Fruit fly (Drosophila melanogaster) whole organism, embryonic: ENCODE results near the gene lawc.

ENCODE experiments used
- Bgb ChIP-seq: fragments of 200-800 bp; sonication (Bioruptor generic); IDR thresholded peaks from 2 replicates; pipeline ENCODE4 v1.3.6; 2022; ENCODE audit warnings: missing biosample characterization, missing genetic modification characterization; ENCODE audit not compliant: partially characterized antibody
- Blimp-1 ChIP-seq: fragments of 200-800 bp; sonication (Bioruptor generic); optimal IDR thresholded peaks from 3 replicates; lab custom pipeline; 2018; ENCODE audit warnings: missing biosample characterization, missing genetic modification characterization, mild to moderate bottlenecking, moderate library complexity, missing genetic modification reagents
- BtbVII ChIP-seq: fragments of 200-800 bp; sonication (Bioruptor generic); optimal IDR thresholded peaks from 3 replicates; lab custom pipeline; 2017; ENCODE audit warnings: missing biosample characterization, mild to moderate bottlenecking, missing genetic modification characterization
- CG12236 ChIP-seq: fragments of 200-800 bp; sonication (Bioruptor generic); optimal IDR thresholded peaks from 2 replicates; lab custom pipeline; 2016; ENCODE audit warnings: missing biosample characterization, missing genetic modification characterization
- CG13775 ChIP-seq: fragments of 200-800 bp; sonication (Bioruptor generic); optimal IDR thresholded peaks from 3 replicates; lab custom pipeline; 2017; ENCODE audit warnings: missing biosample characterization, mild to moderate bottlenecking, missing genetic modification characterization
- CG14710 ChIP-seq: fragments of 200-800 bp; sonication (Bioruptor generic); optimal IDR thresholded peaks from 3 replicates; lab custom pipeline; 2019; ENCODE audit warnings: missing biosample characterization, mild to moderate bottlenecking, missing genetic modification characterization, moderate library complexity
- CG15479 ChIP-seq: fragments of 200-800 bp; sonication (Bioruptor generic); optimal IDR thresholded peaks from 3 replicates; lab custom pipeline; 2019; ENCODE audit warnings: missing biosample characterization, mild to moderate bottlenecking, missing genetic modification characterization, moderate library complexity
- CG15696 ChIP-seq: fragments of 200-800 bp; sonication (Bioruptor generic); optimal IDR thresholded peaks from 2 replicates; lab custom pipeline; 2019; ENCODE audit warnings: missing biosample characterization, mild to moderate bottlenecking, missing genetic modification characterization, moderate library complexity
- CG17361 ChIP-seq: fragments of 200-800 bp; sonication (Bioruptor generic); IDR thresholded peaks from 3 replicates; pipeline ENCODE4 v1.3.6; 2022; ENCODE audit warnings: missing biosample characterization, missing genetic modification characterization
- CG32532 ChIP-seq: fragments of 200-800 bp; sonication (Bioruptor generic); IDR thresholded peaks from 2 replicates; pipeline ENCODE4 v1.3.6; 2022; ENCODE audit warnings: missing biosample characterization, missing genetic modification characterization
- CG3726 ChIP-seq: fragments of 200-800 bp; sonication (Bioruptor generic); IDR thresholded peaks from 3 replicates; pipeline ENCODE4, ENCODE4 v1.3.6; 2022; ENCODE audit warnings: missing biosample characterization, missing genetic modification characterization
- CG4360 ChIP-seq: fragments of 200-800 bp; sonication (Bioruptor generic); IDR thresholded peaks from 2 replicates; pipeline ENCODE4 v1.3.6; 2022; ENCODE audit warnings: missing biosample characterization, missing genetic modification characterization
- CG5180 ChIP-seq: fragments of 200-800 bp; sonication (Bioruptor generic); optimal IDR thresholded peaks from 3 replicates; lab custom pipeline; 2017; ENCODE audit warnings: missing biosample characterization, missing genetic modification characterization, mild to moderate bottlenecking, moderate library complexity, missing genetic modification reagents
- CG6791 ChIP-seq: fragments of 200-800 bp; sonication (Bioruptor generic); IDR thresholded peaks from 3 replicates; pipeline ENCODE4 v1.3.6; 2022; ENCODE audit warnings: missing biosample characterization, missing genetic modification characterization; ENCODE audit not compliant: partially characterized antibody
- CG9609 ChIP-seq: fragments of 200-800 bp; sonication (Bioruptor generic); optimal IDR thresholded peaks from 3 replicates; lab custom pipeline; 2016; ENCODE audit warnings: missing biosample characterization, missing genetic modification characterization
- E2f1 ChIP-seq: fragments of 200-800 bp; sonication (Bioruptor generic); IDR thresholded peaks from 2 replicates; pipeline ENCODE4 v1.3.6; 2022; ENCODE audit warnings: missing biosample characterization, missing genetic modification characterization
- Gsc ChIP-seq: fragments of 200-800 bp; sonication (Bioruptor generic); IDR thresholded peaks from 2 replicates; pipeline ENCODE4 v1.3.6; 2022; ENCODE audit warnings: missing biosample characterization, missing genetic modification characterization
- HLHmδ ChIP-seq: fragments of 200-800 bp; sonication (Bioruptor generic); optimal IDR thresholded peaks from 2 replicates; lab custom pipeline; 2018; ENCODE audit warnings: missing biosample characterization, mild to moderate bottlenecking, missing genetic modification characterization, moderate library complexity
- Hr51 ChIP-seq, 2 experiments: fragments of 200-800 bp; sonication (Bioruptor generic); optimal IDR thresholded peaks; 2 replicates in 1 of 2; 3 replicates in 1 of 2; lab custom pipeline; 2016 to 2018; ENCODE audit warnings: missing biosample characterization in 2 of 2, missing genetic modification characterization in 2 of 2, mild to moderate bottlenecking in 1 of 2, moderate library complexity in 1 of 2
- Meics ChIP-seq: fragments of 200-800 bp; sonication (Bioruptor generic); optimal IDR thresholded peaks from 2 replicates; lab custom pipeline; 2017; ENCODE audit warnings: missing biosample characterization, mild to moderate bottlenecking, missing genetic modification characterization
- Myb ChIP-seq: fragments of 200-800 bp; sonication (Bioruptor generic); optimal IDR thresholded peaks from 2 replicates; lab custom pipeline; 2016; ENCODE audit warnings: missing biosample characterization, missing genetic modification characterization
- Trl ChIP-seq, 3 experiments: fragments of >200 bp in 2 of 3; fragments of 200-800 bp in 1 of 3; sonication (Bioruptor generic) in 1 of 3; optimal IDR thresholded peaks; 2 replicates in 1 of 3; 3 replicates in 2 of 3; lab custom pipeline; 2016 to 2017; ENCODE audit warnings: missing biosample characterization in 1 of 3, missing genetic modification characterization in 1 of 3
- cg ChIP-seq: fragments of 200-800 bp; sonication (Bioruptor generic); optimal IDR thresholded peaks from 3 replicates; lab custom pipeline; 2019; ENCODE audit warnings: missing biosample characterization, mild to moderate bottlenecking, missing genetic modification characterization, moderate library complexity
- chm ChIP-seq: fragments of 200-800 bp; sonication (Bioruptor generic); IDR thresholded peaks from 2 replicates; pipeline ENCODE4 v1.3.6; 2022; ENCODE audit warnings: missing biosample characterization, missing genetic modification characterization
- crol ChIP-seq: fragments of 200-800 bp; sonication (Bioruptor generic); IDR thresholded peaks from 2 replicates; pipeline ENCODE4 v1.3.6; 2022; ENCODE audit warnings: missing biosample characterization, missing genetic modification characterization
- dm ChIP-seq: fragments of 200-800 bp; sonication (Bioruptor generic); optimal IDR thresholded peaks from 3 replicates; lab custom pipeline; 2016; ENCODE audit warnings: missing biosample characterization, missing genetic modification characterization
- gfzf ChIP-seq: fragments of 200-800 bp; sonication (Bioruptor generic); optimal IDR thresholded peaks from 2 replicates; lab custom pipeline; 2016; ENCODE audit warnings: missing biosample characterization, mild to moderate bottlenecking, missing genetic modification characterization, moderate library complexity
- gsb-n ChIP-seq: fragments of 200-800 bp; sonication (Bioruptor generic); optimal IDR thresholded peaks from 3 replicates; lab custom pipeline; 2018; ENCODE audit warnings: missing biosample characterization, mild to moderate bottlenecking, missing genetic modification characterization
- ham ChIP-seq: fragments of 200-800 bp; sonication (Bioruptor generic); IDR thresholded peaks from 2 replicates; pipeline ENCODE4 v1.3.6; 2022; ENCODE audit warnings: missing biosample characterization, missing genetic modification characterization
- ind ChIP-seq: fragments of 200-800 bp; sonication (Bioruptor generic); optimal IDR thresholded peaks from 3 replicates; lab custom pipeline; 2016; ENCODE audit warnings: missing biosample characterization, missing genetic modification characterization
- kah ChIP-seq: fragments of 200-800 bp; sonication (Bioruptor generic); optimal IDR thresholded peaks from 2 replicates; lab custom pipeline; 2018; ENCODE audit warnings: missing biosample characterization, mild to moderate bottlenecking, missing genetic modification characterization
- kni ChIP-seq: fragments of 200-800 bp; sonication (Bioruptor generic); optimal IDR thresholded peaks from 3 replicates; lab custom pipeline; 2017; ENCODE audit warnings: mild to moderate bottlenecking, missing biosample characterization, missing genetic modification reagents, missing genetic modification characterization
- nom ChIP-seq: fragments of 200-800 bp; sonication (Bioruptor generic); optimal IDR thresholded peaks from 2 replicates; lab custom pipeline; 2017; ENCODE audit warnings: missing biosample characterization, missing genetic modification characterization, mild to moderate bottlenecking, moderate library complexity, missing genetic modification reagents
- p53 ChIP-seq: fragments of 200-800 bp; sonication (Bioruptor generic); optimal IDR thresholded peaks from 2 replicates; lab custom pipeline; 2016; ENCODE audit warnings: missing biosample characterization, missing genetic modification characterization
- pfk ChIP-seq: fragments of 200-800 bp; sonication (Bioruptor generic); optimal IDR thresholded peaks from 2 replicates; lab custom pipeline; 2018; ENCODE audit warnings: missing biosample characterization, mild to moderate bottlenecking, missing genetic modification characterization, moderate library complexity
- scrt ChIP-seq: fragments of 200-800 bp; sonication (Bioruptor generic); optimal IDR thresholded peaks from 2 replicates; lab custom pipeline; 2018; ENCODE audit warnings: missing biosample characterization, mild to moderate bottlenecking, missing genetic modification characterization, moderate library complexity
- sd ChIP-seq: fragments of 200-800 bp; sonication (Bioruptor generic); optimal IDR thresholded peaks from 3 replicates; lab custom pipeline; 2018; ENCODE audit warnings: missing biosample characterization, mild to moderate bottlenecking, missing genetic modification characterization, moderate library complexity
- sima ChIP-seq: fragments of 200-800 bp; sonication (Bioruptor generic); optimal IDR thresholded peaks from 2 replicates; lab custom pipeline; 2016; ENCODE audit warnings: missing biosample characterization, missing genetic modification characterization
- stwl ChIP-seq: fragments of 200-800 bp; sonication (Bioruptor generic); optimal IDR thresholded peaks from 3 replicates; lab custom pipeline; 2018; ENCODE audit warnings: missing biosample characterization, mild to moderate bottlenecking, missing genetic modification characterization, moderate library complexity
- tgo ChIP-seq: fragments of 200-800 bp; sonication (Bioruptor generic); IDR thresholded peaks from 3 replicates; pipeline ENCODE4 v1.3.6; 2022; ENCODE audit warnings: missing biosample characterization, missing genetic modification characterization
- twi ChIP-seq: fragments of 200-800 bp; optimal IDR thresholded peaks from 2 replicates; lab custom pipeline; 2019; ENCODE audit warnings: missing biosample characterization, mild to moderate bottlenecking, missing genetic modification characterization, moderate library complexity
- wor ChIP-seq: fragments of 200-800 bp; sonication (Bioruptor generic); IDR thresholded peaks from 2 replicates; pipeline ENCODE4 v1.3.6; 2022; ENCODE audit warnings: missing biosample characterization, missing genetic modification characterization

lawc gene

dm6 chrX:8420772-8421448 lies 9.5 kb upstream of the lawc start (continued):
- TF ChIP-seq dm (GFP tag; lab: Kevin White, UChicago) (peak; percentile 15), stwl (tag; lab: Kevin White, UChicago) (peak; percentile 60), Hr51 (GFP tag; optimal IDR thresholded peaks at IDR 0.05; lab: Kevin White, UChicago) (no peak), CG17361 (GFP tag; lab: Robert Waterston, UW) (peak; percentile 30; the same call in 1 of the 3 replicates), sima (no peak), Gsc (GFP tag; lab: Robert Waterston, UW) (no peak), CG14710 (tag; lab: Kevin White, UChicago) (no peak), gsb-n (tag; lab: Kevin White, UChicago) (no peak), ind (no peak), BtbVII (peak; percentile 49)

dm6 chrX:8419534-8419933 lies 8.1 kb upstream of the lawc start:
- TF ChIP-seq CG32532 (GFP tag; lab: Robert Waterston, UW) (no peak), CG4360 (GFP tag; lab: Robert Waterston, UW) (peak; percentile 71), Bgb (GFP tag; lab: Robert Waterston, UW) (no peak), wor (GFP tag; lab: Robert Waterston, UW) (no peak), Trl (optimal IDR thresholded peaks at IDR 0.05; lab: Kevin White, UChicago) (peak in 1 of 2 experiments; percentile 8), Trl (GFP tag; optimal IDR thresholded peaks at IDR 0.05; lab: Kevin White, UChicago) (no peak), sd (tag; lab: Kevin White, UChicago) (peak; percentile 25), HLHmδ (GFP tag; lab: Kevin White, UChicago) (peak; percentile 72), stwl (tag; lab: Kevin White, UChicago) (peak; percentile 51), twi (peak; percentile 44), crol (peak; percentile 84), ham (GFP tag; lab: Robert Waterston, UW) (no peak), chm (0 out of 2 replicates have a peak, but pooled peaks have one; percentile 10), CG3726 (GFP tag; lab: Robert Waterston, UW) (no peak), tgo (GFP tag; lab: Robert Waterston, UW) (no peak), CG6791 (GFP tag; lab: Robert Waterston, UW) (peak; percentile 15; the same call in 1 of the 3 replicates), Meics (GFP tag; lab: Kevin White, UChicago) (no peak), scrt (GFP tag; lab: Kevin White, UChicago) (no peak), CG15479 (GFP tag; lab: Kevin White, UChicago) (peak; percentile 14), CG15696 (tag; lab: Kevin White, UChicago) (no peak), p53 (peak; percentile 84), Myb (GFP tag; lab: Kevin White, UChicago) (no peak), pfk (GFP tag; lab: Kevin White, UChicago) (peak; percentile 4), Blimp-1 (GFP tag; lab: Kevin White, UChicago) (peak; percentile 45), nom (GFP tag; lab: Kevin White, UChicago) (peak; percentile 52), CG13775 (GFP tag; lab: Kevin White, UChicago) (peak; percentile 58), cg (GFP tag; lab: Kevin White, UChicago) (no peak), CG5180 (GFP tag; lab: Kevin White, UChicago) (peak; percentile 66), CG9609 (GFP tag; lab: Kevin White, UChicago) (no peak), kni (GFP tag; lab: Kevin White, UChicago) (peak; percentile 75), kah (GFP tag; lab: Kevin White, UChicago) (peak; percentile 4), E2f1 (GFP tag; lab: Robert Waterston, UW) (no peak), CG12236 (GFP tag; lab: Kevin White, UChicago) (no peak), gfzf (GFP tag; lab: Kevin White, UChicago) (peak; percentile 28), CG14710 (tag; lab: Kevin White, UChicago) (peak; percentile 43)
